ENCODE assay signal across 3 worm cellular contexts in genomic region chrX:489635-490105, ce11.
TF ChIP-seq lines count a peak whose summit lies in the region.

TSS of gene egl-17 (plus strand) at chrX:489685.

TF ChIP-seq in whole organism, L1 larva, 84 proteins besides CTCF, POLR2A, EP300 and RAD21 (continued from another document and continues in another):
- peak; percentile 53 for TF ChIP-seq snpc-4 (tag; optimal IDR thresholded peaks at IDR 0.05; lab: Kevin White, UChicago)
- TF ChIP-seq alr-1 (tag; optimal IDR thresholded peaks at IDR 0.05; lab: Kevin White, UChicago; ENCODE audit: borderline replicate concordance) = no peak
- 0 out of 2 replicates have a peak, but pooled peaks have one; percentile 23 for TF ChIP-seq unc-98 (GFP tag; IDR thresholded peaks at IDR 0.05; lab: Robert Waterston, UW)
- TF ChIP-seq lin-14 (GFP tag; optimal IDR thresholded peaks at IDR 0.05; lab: Kevin White, UChicago) = peak; percentile 63
- no peak for TF ChIP-seq ceh-90 (tag; optimal IDR thresholded peaks at IDR 0.05; lab: Kevin White, UChicago)
- TF ChIP-seq nhr-12 (tag; optimal IDR thresholded peaks at IDR 0.05; lab: Kevin White, UChicago) = no peak
- TF ChIP-seq rnt-1 (tag; optimal IDR thresholded peaks at IDR 0.05; lab: Kevin White, UChicago) = peak; percentile 78
- no peak for TF ChIP-seq isw-1 (GFP tag; IDR thresholded peaks at IDR 0.05; lab: Robert Waterston, UW)
- no peak for TF ChIP-seq ces-1 (GFP tag; optimal IDR thresholded peaks at IDR 0.05; lab: Kevin White, UChicago)
- TF ChIP-seq ceh-88 (GFP tag; IDR thresholded peaks at IDR 0.05; lab: Robert Waterston, UW) = peak; percentile 48; the same call in 1 of the 2 replicates
- no peak for TF ChIP-seq unc-30 (tag; optimal IDR thresholded peaks at IDR 0.05; lab: Kevin White, UChicago)
- peak; percentile 26 for TF ChIP-seq irx-1 (tag; optimal IDR thresholded peaks at IDR 0.05; lab: Kevin White, UChicago)
- no peak for TF ChIP-seq sup-37 (GFP tag; optimal IDR thresholded peaks at IDR 0.05; lab: Kevin White, UChicago)
- TF ChIP-seq fkh-8 (tag; optimal IDR thresholded peaks at IDR 0.05; lab: Kevin White, UChicago) = peak; percentile 54
- no peak for TF ChIP-seq grh-1 (GFP tag; IDR thresholded peaks at IDR 0.05; lab: Robert Waterston, UW)
- no peak for TF ChIP-seq F16B12.6 (tag; optimal IDR thresholded peaks at IDR 0.05; lab: Kevin White, UChicago)
- TF ChIP-seq ztf-4 (tag; optimal IDR thresholded peaks at IDR 0.05; lab: Kevin White, UChicago) = no peak
- TF ChIP-seq nhr-90 (tag; optimal IDR thresholded peaks at IDR 0.05; lab: Kevin White, UChicago; ENCODE audit: poor library complexity) = peak; percentile 71
- no peak for TF ChIP-seq hpl-2 (GFP tag; optimal IDR thresholded peaks at IDR 0.05; lab: Kevin White, UChicago)
- TF ChIP-seq xbp-1 (tag; optimal IDR thresholded peaks at IDR 0.05; lab: Kevin White, UChicago) = peak; percentile 44
- TF ChIP-seq aly-2 (tag; optimal IDR thresholded peaks at IDR 0.05; lab: Kevin White, UChicago) = no peak
- no peak for TF ChIP-seq ama-1 (optimal IDR thresholded peaks at IDR 0.05; lab: Kevin White, UChicago)
- TF ChIP-seq lir-3 (tag; optimal IDR thresholded peaks at IDR 0.05; lab: Kevin White, UChicago; ENCODE audit: poor library complexity) = peak; percentile 51
- no peak for TF ChIP-seq C34B4.2 (tag; optimal IDR thresholded peaks at IDR 0.05; lab: Kevin White, UChicago)
- no peak for TF ChIP-seq tlp-1 (tag; optimal IDR thresholded peaks at IDR 0.05; lab: Kevin White, UChicago)
- TF ChIP-seq zip-4 (GFP tag; optimal IDR thresholded peaks at IDR 0.05; lab: Kevin White, UChicago) = no peak
- peak; percentile 55 for TF ChIP-seq fos-1 (tag; optimal IDR thresholded peaks at IDR 0.05; lab: Kevin White, UChicago)
- peak; percentile 65 for TF ChIP-seq mep-1 (tag; optimal IDR thresholded peaks at IDR 0.05; lab: Kevin White, UChicago)
- no peak for TF ChIP-seq C04F5.9 (tag; optimal IDR thresholded peaks at IDR 0.05; lab: Kevin White, UChicago)
- TF ChIP-seq pax-3 (tag; optimal IDR thresholded peaks at IDR 0.05; lab: Kevin White, UChicago) = peak; percentile 59
- TF ChIP-seq hlh-17 (GFP tag; optimal IDR thresholded peaks at IDR 0.05; lab: Kevin White, UChicago; ENCODE audit: borderline replicate concordance) = no peak
- no peak for TF ChIP-seq blmp-1 (tag; optimal IDR thresholded peaks at IDR 0.05; lab: Kevin White, UChicago)
- no peak for TF ChIP-seq pag-3 (tag; optimal IDR thresholded peaks at IDR 0.05; lab: Kevin White, UChicago; ENCODE audit: borderline replicate concordance, insufficient read depth)
- peak; percentile 65 for TF ChIP-seq swsn-7 (tag; optimal IDR thresholded peaks at IDR 0.05; lab: Kevin White, UChicago)
- TF ChIP-seq unc-130 (tag; optimal IDR thresholded peaks at IDR 0.05; lab: Kevin White, UChicago) = no peak
- TF ChIP-seq nhr-85 (tag; lab: Kevin White, UChicago) = peak; percentile 68
- peak in 1 of 2 experiments; percentile 50 for TF ChIP-seq lsy-2 (tag; optimal IDR thresholded peaks at IDR 0.05; lab: Kevin White, UChicago)
- TF ChIP-seq nhr-71 (tag; optimal IDR thresholded peaks at IDR 0.05; lab: Kevin White, UChicago) = peak; percentile 72
- peak; percentile 78 for TF ChIP-seq nhr-47 (tag; optimal IDR thresholded peaks at IDR 0.05; lab: Kevin White, UChicago)
- peak in 1 of 2 experiments; percentile 71 for TF ChIP-seq lin-35 (GFP tag; optimal IDR thresholded peaks at IDR 0.05; lab: Kevin White, UChicago)
- no peak for TF ChIP-seq mab-9 (GFP tag; IDR thresholded peaks at IDR 0.05; lab: Robert Waterston, UW)
- TF ChIP-seq nhr-84 (tag; optimal IDR thresholded peaks at IDR 0.05; lab: Kevin White, UChicago) = no peak
- TF ChIP-seq nhr-28 (tag; optimal IDR thresholded peaks at IDR 0.05; lab: Kevin White, UChicago) = no peak
- peak in 2 of 6 experiments; percentile 5 to 21 for TF ChIP-seq elt-3 (tag; optimal IDR thresholded peaks at IDR 0.05; lab: Kevin White, UChicago)

TF ChIP-seq in whole organism, L3 larva, 47 proteins besides CTCF, POLR2A, EP300 and RAD21 (continued from another document):
- TF ChIP-seq sea-2 (GFP tag; optimal IDR thresholded peaks at IDR 0.05; lab: Kevin White, UChicago) (no peak), pqm-1 (tag; optimal IDR thresholded peaks at IDR 0.05; lab: Kevin White, UChicago) (no peak), nfya-1 (tag; optimal IDR thresholded peaks at IDR 0.05; lab: Kevin White, UChicago; ENCODE audit: insufficient read depth) (peak; percentile 34), jun-1 (tag; optimal IDR thresholded peaks at IDR 0.05; lab: Kevin White, UChicago) (peak; percentile 35), eor-1 (tag; optimal IDR thresholded peaks at IDR 0.05; lab: Kevin White, UChicago) (peak in 1 of 2 experiments; percentile 65), nhr-77 (tag; optimal IDR thresholded peaks at IDR 0.05; lab: Kevin White, UChicago) (peak; percentile 57), zag-1 (tag; optimal IDR thresholded peaks at IDR 0.05; lab: Kevin White, UChicago) (no peak), nhr-43 (tag; optimal IDR thresholded peaks at IDR 0.05; lab: Kevin White, UChicago; ENCODE audit: poor library complexity, severe bottlenecking) (peak; percentile 42), hmg-11 (tag; optimal IDR thresholded peaks at IDR 0.05; lab: Kevin White, UChicago) (peak; percentile 92), elt-1 (tag; optimal IDR thresholded peaks at IDR 0.05; lab: Kevin White, UChicago) (no peak), nhr-67 (tag; optimal IDR thresholded peaks at IDR 0.05; lab: Kevin White, UChicago) (no peak), skn-1 (tag; optimal IDR thresholded peaks at IDR 0.05; lab: Kevin White, UChicago) (peak; percentile 55), fos-1 (tag; optimal IDR thresholded peaks at IDR 0.05; lab: Kevin White, UChicago) (no peak), R02D3.7 (tag; optimal IDR thresholded peaks at IDR 0.05; lab: Kevin White, UChicago) (no peak), pha-4 (tag; optimal IDR thresholded peaks at IDR 0.05; lab: Kevin White, UChicago) (no peak), ama-1 (optimal IDR thresholded peaks at IDR 0.05; lab: Kevin White, UChicago) (no peak), elt-3 (tag; optimal IDR thresholded peaks at IDR 0.05; lab: Kevin White, UChicago) (peak in 1 of 3 experiments; percentile 4), nhr-23 (tag; optimal IDR thresholded peaks at IDR 0.05; lab: Kevin White, UChicago) (no peak), nhr-25 (tag; optimal IDR thresholded peaks at IDR 0.05; lab: Kevin White, UChicago) (no peak), egl-5 (tag; optimal IDR thresholded peaks at IDR 0.05; lab: Kevin White, UChicago) (peak; percentile 42), ZK546.5 (tag; optimal IDR thresholded peaks at IDR 0.05; lab: Kevin White, UChicago) (no peak), daf-12 (tag; optimal IDR thresholded peaks at IDR 0.05; lab: Kevin White, UChicago) (no peak), nhr-237 (tag; optimal IDR thresholded peaks at IDR 0.05; lab: Kevin White, UChicago) (no peak), egl-27 (tag; optimal IDR thresholded peaks at IDR 0.05; lab: Kevin White, UChicago) (peak; percentile 32), lin-15B (tag; optimal IDR thresholded peaks at IDR 0.05; lab: Kevin White, UChicago) (peak; percentile 0), unc-62 (GFP tag; optimal IDR thresholded peaks at IDR 0.05; lab: Kevin White, UChicago) (no peak), fkh-10 (GFP tag; optimal IDR thresholded peaks at IDR 0.05; lab: Kevin White, UChicago) (no peak)

TF ChIP-seq in whole organism, young adult, 124 proteins besides CTCF, POLR2A, EP300 and RAD21 (continued from another document and continues in another):
- TF ChIP-seq mcd-1 (GFP tag; IDR thresholded peaks at IDR 0.05; lab: Robert Waterston, UW) = peak; percentile 68
- TF ChIP-seq rpc-1 (optimal IDR thresholded peaks at IDR 0.05; lab: Kevin White, UChicago) = peak; percentile 98
- TF ChIP-seq rpc-1 (tag; optimal IDR thresholded peaks at IDR 0.05; lab: Kevin White, UChicago) = peak; percentile 99
- peak; percentile 22 for TF ChIP-seq sdz-38 (tag; optimal IDR thresholded peaks at IDR 0.05; lab: Kevin White, UChicago)
- TF ChIP-seq snpc-1.3 (tag; optimal IDR thresholded peaks at IDR 0.05; lab: Kevin White, UChicago; ENCODE audit: insufficient read depth) = peak; percentile 91
- peak; percentile 88 for TF ChIP-seq ceh-40 (GFP tag; IDR thresholded peaks at IDR 0.05; lab: Robert Waterston, UW)
- TF ChIP-seq mel-28 (tag; optimal IDR thresholded peaks at IDR 0.05; lab: Kevin White, UChicago; ENCODE audit: borderline replicate concordance) = peak; percentile 73
- TF ChIP-seq aptf-2 (GFP tag; conservative IDR thresholded peaks at IDR 0.05; lab: Robert Waterston, UW) = 0 out of 2 replicates have a peak, but pooled peaks have one; percentile 26
- peak; percentile 58 for TF ChIP-seq madf-6 (GFP tag; IDR thresholded peaks at IDR 0.05; lab: Robert Waterston, UW)
- TF ChIP-seq F57A8.1 (GFP tag; optimal IDR thresholded peaks at IDR 0.05; lab: Kevin White, UChicago) = peak; percentile 72
- peak; percentile 65 for TF ChIP-seq lin-54 (GFP tag; optimal IDR thresholded peaks at IDR 0.05; lab: Kevin White, UChicago)
- TF ChIP-seq egl-44 (GFP tag; IDR thresholded peaks at IDR 0.05; lab: Robert Waterston, UW) = peak; percentile 88
- no peak for TF ChIP-seq cebp-1 (GFP tag; IDR thresholded peaks at IDR 0.05; lab: Robert Waterston, UW)
- peak; percentile 82 for TF ChIP-seq cebp-1 (tag; optimal IDR thresholded peaks at IDR 0.05; lab: Kevin White, UChicago)
- TF ChIP-seq somi-1 (GFP tag; optimal IDR thresholded peaks at IDR 0.05; lab: Kevin White, UChicago) = peak; percentile 80
- TF ChIP-seq nfya-2 (GFP tag; IDR thresholded peaks at IDR 0.05; lab: Robert Waterston, UW) = 0 out of 2 replicates have a peak, but pooled peaks have one; percentile 10
- no peak for TF ChIP-seq dpff-1 (tag; optimal IDR thresholded peaks at IDR 0.05; lab: Kevin White, UChicago)
- peak; percentile 83 for TF ChIP-seq repo-1 (tag; optimal IDR thresholded peaks at IDR 0.05; lab: Kevin White, UChicago)
- peak; percentile 44; the same call in 1 of the 2 replicates for TF ChIP-seq attf-3 (GFP tag; conservative IDR thresholded peaks at IDR 0.05; lab: Robert Waterston, UW)
- no peak for TF ChIP-seq F55B11.4 (tag; optimal IDR thresholded peaks at IDR 0.05; lab: Kevin White, UChicago; ENCODE audit: borderline replicate concordance, insufficient read depth)
- TF ChIP-seq atf-7 (tag; optimal IDR thresholded peaks at IDR 0.05; lab: Kevin White, UChicago) = peak; percentile 69
- TF ChIP-seq chd-7 (tag; optimal IDR thresholded peaks at IDR 0.05; lab: Kevin White, UChicago) = peak; percentile 85
- TF ChIP-seq Y56A3A.18 (GFP tag; IDR thresholded peaks at IDR 0.05; lab: Robert Waterston, UW) = peak; percentile 85
- no peak for TF ChIP-seq ama-1 (optimal IDR thresholded peaks at IDR 0.05; lab: Kevin White, UChicago)
- TF ChIP-seq ama-1 (GFP tag; optimal IDR thresholded peaks at IDR 0.05; lab: Kevin White, UChicago) = peak; percentile 92 to 96
- TF ChIP-seq xnd-1 (tag; optimal IDR thresholded peaks at IDR 0.05; lab: Kevin White, UChicago) = no peak
- TF ChIP-seq ceh-27 (GFP tag; optimal IDR thresholded peaks at IDR 0.05; lab: Kevin White, UChicago) = peak; percentile 86
- TF ChIP-seq mxl-1 (tag; optimal IDR thresholded peaks at IDR 0.05; lab: Kevin White, UChicago) = peak; percentile 94
- TF ChIP-seq egl-18 (GFP tag; IDR thresholded peaks at IDR 0.05; lab: Robert Waterston, UW) = peak; percentile 75; the same call in 1 of the 2 replicates
- TF ChIP-seq attf-6 (GFP tag; IDR thresholded peaks at IDR 0.05; lab: Robert Waterston, UW) = 0 out of 2 replicates have a peak, but pooled peaks have one; percentile 19
- TF ChIP-seq cebp-2 (GFP tag; IDR thresholded peaks at IDR 0.05; lab: Robert Waterston, UW) = 0 out of 2 replicates have a peak, but pooled peaks have one; percentile 54
- peak; percentile 88 for TF ChIP-seq madf-10 (tag; optimal IDR thresholded peaks at IDR 0.05; lab: Kevin White, UChicago)
- TF ChIP-seq Y79H2A.3 (GFP tag; conservative IDR thresholded peaks at IDR 0.05; lab: Robert Waterston, UW) = no peak
- no peak for TF ChIP-seq F39B2.1 (GFP tag; IDR thresholded peaks at IDR 0.05; lab: Robert Waterston, UW)
- TF ChIP-seq tbp1 (GFP tag; optimal IDR thresholded peaks at IDR 0.05; lab: Kevin White, UChicago) = peak; percentile 95
- peak; percentile 84 for TF ChIP-seq ZK185.1 (tag; optimal IDR thresholded peaks at IDR 0.05; lab: Kevin White, UChicago; ENCODE audit: poor library complexity, severe bottlenecking)
- peak; percentile 96 for TF ChIP-seq B0261.1 (tag; optimal IDR thresholded peaks at IDR 0.05; lab: Kevin White, UChicago)
- peak; percentile 68 for TF ChIP-seq fkh-3 (tag; optimal IDR thresholded peaks at IDR 0.05; lab: Kevin White, UChicago)
- peak; percentile 67; the same call in 1 of the 2 replicates for TF ChIP-seq ceh-100 (GFP tag; IDR thresholded peaks at IDR 0.05; lab: Robert Waterston, UW)
- TF ChIP-seq ztf-18 (tag; optimal IDR thresholded peaks at IDR 0.05; lab: Kevin White, UChicago) = peak; percentile 72
- peak; percentile 77 for TF ChIP-seq attf-5 (GFP tag; optimal IDR thresholded peaks at IDR 0.05; lab: Kevin White, UChicago)
- peak; percentile 82 for TF ChIP-seq hmg-20 (GFP tag; IDR thresholded peaks at IDR 0.05; lab: Robert Waterston, UW)
- TF ChIP-seq lin-26 (GFP tag; IDR thresholded peaks at IDR 0.05; lab: Robert Waterston, UW) = peak; percentile 94
- no peak for TF ChIP-seq ceh-79 (tag; optimal IDR thresholded peaks at IDR 0.05; lab: Kevin White, UChicago)
- peak; percentile 88 for TF ChIP-seq ccch-3 (GFP tag; optimal IDR thresholded peaks at IDR 0.05; lab: Kevin White, UChicago)
- peak; percentile 86 for TF ChIP-seq F52B5.7 (tag; optimal IDR thresholded peaks at IDR 0.05; lab: Kevin White, UChicago)
- no peak for TF ChIP-seq F49E8.2 (tag; optimal IDR thresholded peaks at IDR 0.05; lab: Kevin White, UChicago; ENCODE audit: insufficient read depth)
- no peak; the same call in 1 of the 2 replicates for TF ChIP-seq Y67H2A.10 (GFP tag; conservative IDR thresholded peaks at IDR 0.05; lab: Robert Waterston, UW)
- peak; percentile 79 for TF ChIP-seq hlh-12 (tag; optimal IDR thresholded peaks at IDR 0.05; lab: Kevin White, UChicago)
- peak; percentile 62 for TF ChIP-seq nhr-179 (tag; optimal IDR thresholded peaks at IDR 0.05; lab: Kevin White, UChicago)
- peak; percentile 90 for TF ChIP-seq nhr-27 (tag; optimal IDR thresholded peaks at IDR 0.05; lab: Kevin White, UChicago)
- peak; percentile 69 for TF ChIP-seq K12H6.12 (tag; optimal IDR thresholded peaks at IDR 0.05; lab: Kevin White, UChicago)
- peak; percentile 78 for TF ChIP-seq D2030.7 (GFP tag; IDR thresholded peaks at IDR 0.05; lab: Robert Waterston, UW)
- TF ChIP-seq sea-2 (GFP tag; IDR thresholded peaks at IDR 0.05; lab: Robert Waterston, UW) = no peak
- TF ChIP-seq F10E7.11 (tag; optimal IDR thresholded peaks at IDR 0.05; lab: Kevin White, UChicago) = peak; percentile 28
- TF ChIP-seq unc-62 (GFP tag; optimal IDR thresholded peaks at IDR 0.05; lab: Kevin White, UChicago) = no peak
- peak; percentile 77 for TF ChIP-seq T07F8.4 (tag; optimal IDR thresholded peaks at IDR 0.05; lab: Kevin White, UChicago)
- TF ChIP-seq let-607 (tag; optimal IDR thresholded peaks at IDR 0.05; lab: Kevin White, UChicago) = peak; percentile 64 to 69
- TF ChIP-seq let-526 (GFP tag; IDR thresholded peaks at IDR 0.05; lab: Robert Waterston, UW) = 0 out of 2 replicates have a peak, but pooled peaks have one; percentile 15
- peak; percentile 87 for TF ChIP-seq rcor-1 (GFP tag; IDR thresholded peaks at IDR 0.05; lab: Robert Waterston, UW)
- peak; percentile 75 for TF ChIP-seq pbrm-1 (GFP tag; IDR thresholded peaks at IDR 0.05; lab: Robert Waterston, UW)
- TF ChIP-seq egrh-3 (GFP tag; IDR thresholded peaks at IDR 0.05; lab: Robert Waterston, UW) = no peak
- no peak for TF ChIP-seq hlh-26 (GFP tag; conservative IDR thresholded peaks at IDR 0.05; lab: Robert Waterston, UW)
- TF ChIP-seq nfya-1 (tag; optimal IDR thresholded peaks at IDR 0.05; lab: Kevin White, UChicago; ENCODE audit: borderline replicate concordance, insufficient read depth) = no peak
- peak; percentile 90 for TF ChIP-seq nfyb-1 (GFP tag; IDR thresholded peaks at IDR 0.05; lab: Robert Waterston, UW)
- TF ChIP-seq nhr-80 (tag; optimal IDR thresholded peaks at IDR 0.05; lab: Kevin White, UChicago) = peak; percentile 45
- peak; percentile 90 to 92 for TF ChIP-seq rec-8 (tag; optimal IDR thresholded peaks at IDR 0.05; lab: Kevin White, UChicago)
- TF ChIP-seq mes-4 (tag; optimal IDR thresholded peaks at IDR 0.05; lab: Kevin White, UChicago) = peak; percentile 79
